Worm (Caenorhabditis elegans) whole organism, mixed stage, embryonic: ENCODE data around the gene D1053.4.

Experiments used
- M03D4.4 ChIP-seq: sonication (generic microtip); optimal IDR thresholded peaks from 2 replicates; lab custom pipeline; 2017; ENCODE audit warnings: mild to moderate bottlenecking, missing genetic modification characterization, missing compliant biosample characterization
- bed-3 ChIP-seq: fragments of 200-800 bp; sonication (Bioruptor generic); optimal IDR thresholded peaks from 3 replicates; lab custom pipeline; 2018; ENCODE audit warnings: mild to moderate bottlenecking, missing genetic modification characterization, moderate library complexity, missing compliant biosample characterization
- blmp-1 ChIP-seq: fragments of 150-350 bp; optimal IDR thresholded peaks from 2 replicates; lab custom pipeline; 2014; ENCODE audit warnings: missing biosample characterization, missing genetic modification characterization
- ceh-39 ChIP-seq: fragments of 150-350 bp; optimal IDR thresholded peaks from 2 replicates; lab custom pipeline; 2014; ENCODE audit warnings: missing biosample characterization, missing genetic modification characterization
- ceh-43 ChIP-seq: fragments of 200-800 bp; sonication (Bioruptor generic); optimal IDR thresholded peaks from 2 replicates; lab custom pipeline; 2018; ENCODE audit warnings: mild to moderate bottlenecking, missing genetic modification characterization, moderate library complexity, missing compliant biosample characterization
- ces-1 ChIP-seq: fragments of 150-350 bp; optimal IDR thresholded peaks from 2 replicates; lab custom pipeline; 2014; ENCODE audit warnings: missing biosample characterization, missing genetic modification reagents, missing genetic modification characterization
- cnd-1 ChIP-seq: fragments of 200-800 bp; sonication (Bioruptor generic); optimal IDR thresholded peaks from 2 replicates; lab custom pipeline; 2018; ENCODE audit warnings: mild to moderate bottlenecking, missing genetic modification characterization, missing compliant biosample characterization
- drap-1 ChIP-seq: fragments of 200-800 bp; sonication (Bioruptor generic); optimal IDR thresholded peaks from 3 replicates; lab custom pipeline; 2018; ENCODE audit warnings: mild to moderate bottlenecking, missing genetic modification characterization, missing compliant biosample characterization
- elt-1 ChIP-seq: sonication (generic microtip); optimal IDR thresholded peaks from 2 replicates; lab custom pipeline; 2017; ENCODE audit warnings: missing genetic modification characterization, mild to moderate bottlenecking, missing compliant biosample characterization, antibody characterized with exemption, moderate library complexity, borderline replicate concordance; ENCODE audit not compliant: insufficient read depth
- elt-3 ChIP-seq: fragments of 150-350 bp; optimal IDR thresholded peaks from 2 replicates; lab custom pipeline; 2014; ENCODE audit warnings: missing biosample characterization, missing genetic modification characterization
- ham-2 ChIP-seq: fragments of 200-800 bp; sonication (Bioruptor generic); optimal IDR thresholded peaks from 2 replicates; lab custom pipeline; 2018; ENCODE audit warnings: mild to moderate bottlenecking, missing genetic modification characterization, missing compliant biosample characterization
- hlh-1 ChIP-seq: fragments of 150-350 bp; optimal IDR thresholded peaks from 2 replicates; lab custom pipeline; 2014; ENCODE audit warnings: missing biosample characterization, missing genetic modification reagents, missing genetic modification characterization
- lin-13 ChIP-seq: fragments of 150-350 bp; optimal IDR thresholded peaks from 2 replicates; lab custom pipeline; 2014; ENCODE audit warnings: missing biosample characterization, missing genetic modification characterization
- lin-32 ChIP-seq: fragments of 200-800 bp; sonication (Bioruptor generic); optimal IDR thresholded peaks from 2 replicates; lab custom pipeline; 2018; ENCODE audit warnings: mild to moderate bottlenecking, missing genetic modification characterization, missing compliant biosample characterization
- lsy-2 ChIP-seq: fragments of 150-350 bp; optimal IDR thresholded peaks from 2 replicates; lab custom pipeline; 2014; ENCODE audit warnings: missing biosample characterization, missing genetic modification characterization
- mab-5 ChIP-seq: fragments of 150-350 bp; optimal IDR thresholded peaks from 2 replicates; lab custom pipeline; 2014; ENCODE audit warnings: missing biosample characterization, missing genetic modification characterization
- nhr-12 ChIP-seq: fragments of 150-350 bp; optimal IDR thresholded peaks from 2 replicates; lab custom pipeline; 2014; ENCODE audit warnings: missing biosample characterization, missing genetic modification characterization
- nhr-2 ChIP-seq: fragments of 150-350 bp; optimal IDR thresholded peaks from 2 replicates; lab custom pipeline; 2014; ENCODE audit warnings: missing biosample characterization, missing genetic modification characterization
- nhr-237 ChIP-seq: fragments of 150-350 bp; optimal IDR thresholded peaks from 2 replicates; lab custom pipeline; 2014; ENCODE audit warnings: missing biosample characterization, missing genetic modification characterization
- nhr-28 ChIP-seq: fragments of 150-350 bp; optimal IDR thresholded peaks from 2 replicates; lab custom pipeline; 2014; ENCODE audit warnings: missing biosample characterization, missing genetic modification characterization
- nhr-76 ChIP-seq: sonication (generic microtip); optimal IDR thresholded peaks from 2 replicates; lab custom pipeline; 2017; ENCODE audit warnings: missing biosample characterization, missing genetic modification characterization
- pha-4 ChIP-seq: fragments of 150-350 bp; optimal IDR thresholded peaks from 2 replicates; lab custom pipeline; 2018; ENCODE audit warnings: missing biosample characterization, missing genetic modification reagents, missing genetic modification characterization
- snpc-4 ChIP-seq: fragments of 150-350 bp; optimal IDR thresholded peaks from 2 replicates; lab custom pipeline; 2014; ENCODE audit warnings: missing biosample characterization, missing genetic modification characterization
- sptf-1 ChIP-seq: sonication (generic microtip); optimal IDR thresholded peaks from 2 replicates; lab custom pipeline; 2017; ENCODE audit warnings: mild to moderate bottlenecking, missing genetic modification characterization, moderate library complexity, missing compliant biosample characterization
- tbx-8 ChIP-seq: fragments of 200-800 bp; sonication (Bioruptor generic); optimal IDR thresholded peaks from 2 replicates; lab custom pipeline; 2018; ENCODE audit warnings: mild to moderate bottlenecking, missing genetic modification characterization, moderate library complexity, missing compliant biosample characterization
- unc-120 ChIP-seq: sonication (generic microtip); optimal IDR thresholded peaks from 2 replicates; lab custom pipeline; 2017; ENCODE audit warnings: missing genetic modification characterization, missing compliant biosample characterization; ENCODE audit not compliant: poor library complexity, severe bottlenecking
- unc-39 ChIP-seq: fragments of 150-350 bp; optimal IDR thresholded peaks from 2 replicates; lab custom pipeline; 2014; ENCODE audit warnings: missing biosample characterization, missing genetic modification characterization
- unc-62 ChIP-seq: fragments of 150-350 bp; optimal IDR thresholded peaks from 2 replicates; lab custom pipeline; 2014; ENCODE audit warnings: missing biosample characterization, missing genetic modification reagents, missing genetic modification characterization
- zip-8 ChIP-seq: fragments of 150-350 bp; optimal IDR thresholded peaks from 2 replicates; lab custom pipeline; 2014; ENCODE audit warnings: missing biosample characterization, missing genetic modification characterization
- ztf-11 ChIP-seq: fragments of 150-350 bp; optimal IDR thresholded peaks from 2 replicates; lab custom pipeline; 2014; ENCODE audit warnings: missing biosample characterization, missing genetic modification characterization

Gene D1053.4

DNA sequence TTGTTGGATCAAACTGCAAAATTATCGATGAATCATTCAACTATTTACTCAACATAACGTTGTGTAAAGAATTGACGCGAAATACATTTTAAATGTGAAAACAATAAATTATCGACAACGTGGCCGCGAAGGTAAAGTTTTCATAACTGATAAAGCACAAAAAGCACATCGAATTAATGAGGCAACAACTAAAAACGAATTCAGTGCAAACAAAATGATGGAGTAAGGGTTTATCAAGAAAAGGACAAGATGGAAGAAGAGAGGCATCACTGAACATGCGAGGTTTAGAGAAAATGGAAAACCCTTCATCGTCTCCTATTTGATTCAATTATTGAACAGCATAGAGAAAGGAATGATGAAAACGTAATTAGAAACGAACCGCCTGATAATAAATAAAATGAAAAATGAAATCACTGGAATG lies at the start of gene D1053.4:
Gene D1053.4 (minus strand): TSS at position 20 of the 421 bp plus-strand sequence.
- TF ChIP-seq lin-13 (tag; lab: Kevin White, UChicago) (no peak), unc-62 (GFP tag; lab: Kevin White, UChicago) (no peak), elt-1 (tag; lab: Kevin White, UChicago) (no peak), cnd-1 (tag; lab: Kevin White, UChicago) (no peak), ces-1 (GFP tag; lab: Kevin White, UChicago) (peak; percentile 96), zip-8 (tag; lab: Kevin White, UChicago) (no peak), hlh-1 (no peak)

DNA sequence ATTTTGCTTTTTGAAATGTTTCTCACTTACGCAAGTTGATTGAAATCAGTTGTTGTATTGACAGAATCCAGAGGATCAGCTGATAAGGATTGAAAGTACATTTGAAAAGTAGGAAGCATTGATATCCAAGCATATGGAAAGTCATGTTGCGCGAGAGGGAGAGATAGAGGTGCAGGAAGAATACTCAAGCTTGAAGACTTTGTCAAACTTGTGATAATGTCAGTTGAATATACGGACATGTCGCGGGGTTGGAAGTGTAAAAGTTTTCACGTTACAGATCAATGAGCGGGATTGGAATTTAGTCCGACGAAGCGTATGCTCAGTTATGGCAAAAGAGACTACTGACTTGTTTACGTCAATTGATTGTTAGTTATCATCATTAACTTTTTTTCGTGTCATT lies 45.7 kb upstream of the D1053.4 start, which contains the start of gene ttx-3:
Gene ttx-3 (minus strand): TSS at position 101 of the 400 bp plus-strand sequence.
- no peak for TF ChIP-seq hlh-1
- no peak for TF ChIP-seq nhr-12
- TF ChIP-seq lsy-2 (tag; lab: Kevin White, UChicago): no peak
- no peak for TF ChIP-seq nhr-28
- no peak for TF ChIP-seq blmp-1
- no peak for TF ChIP-seq ztf-11 (tag; lab: Kevin White, UChicago)
- TF ChIP-seq drap-1 (GFP tag; lab: Kevin White, UChicago): no peak
- TF ChIP-seq unc-62 (GFP tag; lab: Kevin White, UChicago): no peak
- TF ChIP-seq elt-1 (tag; lab: Kevin White, UChicago): no peak
- TF ChIP-seq mab-5 (tag; lab: Kevin White, UChicago): no peak
- no peak for TF ChIP-seq pha-4 (tag; lab: Kevin White, UChicago)
- TF ChIP-seq sptf-1: no peak
- TF ChIP-seq lin-32 (GFP tag; lab: Kevin White, UChicago): no peak
- no peak for TF ChIP-seq bed-3 (GFP tag; lab: Kevin White, UChicago)

DNA sequence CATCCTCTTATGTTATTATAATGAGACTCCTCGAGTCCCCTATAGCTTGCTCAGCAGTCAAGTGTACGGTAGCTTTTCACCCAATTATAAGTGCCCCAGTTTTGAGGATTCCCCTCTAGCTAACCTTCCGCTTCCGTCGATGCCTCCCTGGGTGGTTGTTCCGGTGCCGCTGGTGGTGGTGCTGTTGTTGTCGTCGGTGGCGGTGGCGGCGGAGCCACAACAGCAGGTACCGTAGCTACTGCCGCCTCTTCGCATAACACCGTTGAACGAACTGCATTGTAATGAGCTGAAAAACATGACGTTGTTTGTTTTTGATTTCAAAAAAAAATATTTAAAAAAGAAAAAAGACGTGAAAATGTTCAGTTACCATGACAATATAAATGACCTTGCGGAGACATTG lies 42.8 kb upstream of the D1053.4 start:
- TF ChIP-seq ham-2 (GFP tag; lab: Kevin White, UChicago): no peak
- no peak for TF ChIP-seq drap-1 (GFP tag; lab: Kevin White, UChicago)
- TF ChIP-seq bed-3 (GFP tag; lab: Kevin White, UChicago): no peak
- TF ChIP-seq cnd-1 (tag; lab: Kevin White, UChicago): no peak
- TF ChIP-seq nhr-12: no peak
- no peak for TF ChIP-seq M03D4.4 (tag; lab: Kevin White, UChicago)
- no peak for TF ChIP-seq nhr-28
- no peak for TF ChIP-seq nhr-2 (tag; lab: Kevin White, UChicago)
- TF ChIP-seq elt-3 (tag; lab: Kevin White, UChicago): no peak
- no peak for TF ChIP-seq lin-32 (GFP tag; lab: Kevin White, UChicago)
- TF ChIP-seq, all 35 proteins: peak for 0

DNA sequence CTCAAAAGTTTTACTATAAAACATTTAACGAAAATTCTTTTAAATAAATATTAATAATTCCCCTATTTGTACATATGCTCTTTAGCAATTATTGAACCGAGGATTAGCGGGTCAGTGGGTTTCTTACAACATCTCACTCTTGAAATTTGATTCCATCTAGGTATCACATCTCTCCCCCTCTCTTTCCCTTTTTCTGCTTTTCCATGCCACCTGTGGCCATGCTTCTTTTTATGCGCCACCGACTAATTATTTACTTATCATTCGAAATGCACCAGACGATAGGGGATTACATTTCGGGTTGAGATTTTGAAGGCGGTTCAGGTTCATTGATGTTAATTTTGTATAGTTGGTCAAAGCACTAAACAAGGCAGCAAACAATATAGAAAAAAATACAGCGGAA lies 42.3 kb upstream of the D1053.4 start:
- TF ChIP-seq sptf-1: no peak
- TF ChIP-seq lin-32 (GFP tag; lab: Kevin White, UChicago): peak; percentile 20
- TF ChIP-seq, all 35 proteins: peak for 1

DNA sequence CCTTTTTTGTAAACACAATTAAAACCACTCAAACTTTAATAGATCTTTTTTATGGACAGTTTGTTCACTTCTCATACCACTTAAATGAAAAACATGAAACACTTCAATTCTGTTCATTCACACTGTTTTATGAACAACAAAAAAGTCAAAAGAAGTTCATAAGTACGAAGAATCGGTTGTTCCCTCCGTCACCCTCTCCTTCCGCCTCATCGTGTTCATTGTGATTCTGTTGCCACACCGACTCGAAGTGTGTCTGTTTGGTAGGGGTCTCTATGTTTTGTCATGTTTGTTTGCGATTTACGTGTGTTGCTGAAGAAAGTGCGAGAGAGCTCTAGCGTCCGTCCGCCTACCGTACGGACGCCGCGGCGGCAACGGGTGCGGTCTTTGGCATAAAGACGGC lies 35.2 kb upstream of the D1053.4 start, which contains the start of gene lact-7:
Gene lact-7 (plus strand): TSS at position 301 of the 400 bp plus-strand sequence.
- no peak for TF ChIP-seq tbx-8
- TF ChIP-seq ceh-43 (GFP tag; lab: Kevin White, UChicago): no peak
- no peak for TF ChIP-seq nhr-237 (tag; lab: Kevin White, UChicago)
- no peak for TF ChIP-seq blmp-1
- TF ChIP-seq snpc-4 (tag; lab: Kevin White, UChicago): no peak
- TF ChIP-seq lsy-2 (tag; lab: Kevin White, UChicago): no peak
- no peak for TF ChIP-seq elt-1 (tag; lab: Kevin White, UChicago)
- no peak for TF ChIP-seq unc-39 (tag; lab: Kevin White, UChicago)
- no peak for TF ChIP-seq pha-4 (tag; lab: Kevin White, UChicago)
- no peak for TF ChIP-seq nhr-76 (tag; lab: Kevin White, UChicago)
- TF ChIP-seq ham-2 (GFP tag; lab: Kevin White, UChicago): no peak
- no peak for TF ChIP-seq unc-120
- no peak for TF ChIP-seq drap-1 (GFP tag; lab: Kevin White, UChicago)
- TF ChIP-seq cnd-1 (tag; lab: Kevin White, UChicago): no peak
- TF ChIP-seq ceh-39: no peak
- TF ChIP-seq zip-8 (tag; lab: Kevin White, UChicago): no peak
- no peak for TF ChIP-seq elt-3 (tag; lab: Kevin White, UChicago)
- TF ChIP-seq bed-3 (GFP tag; lab: Kevin White, UChicago): no peak
- TF ChIP-seq, all 35 proteins: peak for 0
